Worm (Caenorhabditis elegans): Measurements from ENCODE around the gene C03A3.2.

Gene C03A3.2

DNA sequence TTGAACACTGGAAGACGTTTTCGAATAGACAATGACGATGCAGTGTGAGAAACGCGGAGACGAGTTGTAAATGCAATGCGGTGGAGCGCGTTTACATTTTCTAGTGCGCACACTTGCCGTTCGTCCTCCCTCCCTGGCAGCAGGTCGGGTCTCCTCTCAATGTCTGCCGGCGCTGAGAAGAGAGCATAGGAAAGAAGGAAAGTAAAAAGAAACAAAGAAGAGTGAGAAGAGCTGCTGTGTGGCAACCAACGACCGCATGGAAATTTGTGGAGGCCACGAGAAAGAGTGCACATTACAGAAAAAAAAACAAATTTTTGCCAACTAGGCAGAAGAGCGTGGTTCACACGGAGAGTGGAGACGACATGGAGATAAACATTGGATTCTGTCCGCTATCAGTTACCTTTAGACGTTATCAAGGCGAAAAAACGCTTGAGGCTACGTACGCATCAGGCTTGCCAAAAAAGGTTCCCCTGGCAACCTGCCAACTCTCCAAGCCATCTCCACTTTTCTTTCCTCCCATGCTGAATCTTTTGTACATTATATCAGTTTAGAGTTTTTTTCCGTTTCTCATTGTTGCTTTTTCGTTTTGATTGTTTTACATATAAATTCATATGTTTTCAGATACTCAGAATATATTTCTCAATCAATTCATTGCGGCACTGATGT is 37.1 kb downstream of the C03A3.2 start, which contains the start of the genes snrp-40.1 and F08G12.3 (continued):
- TF ChIP-seq Y22D7AL.16 (tag; optimal IDR thresholded peaks at IDR 0.05): no peak
- TF ChIP-seq pat-9 (tag; optimal IDR thresholded peaks at IDR 0.05): no peak
- no peak for TF ChIP-seq unc-3 (GFP tag; conservative IDR thresholded peaks at IDR 0.05)
- no peak for TF ChIP-seq unc-3 (tag; optimal IDR thresholded peaks at IDR 0.05)
- no peak for TF ChIP-seq nhr-11 (tag; optimal IDR thresholded peaks at IDR 0.05)
- TF ChIP-seq pag-3 (tag; optimal IDR thresholded peaks at IDR 0.05; ENCODE audit: borderline replicate concordance): no peak
- TF ChIP-seq zip-5 (tag; optimal IDR thresholded peaks at IDR 0.05): no peak
- peak; percentile 41 for TF ChIP-seq unc-42 (tag; optimal IDR thresholded peaks at IDR 0.05)
- peak; percentile 44 for TF ChIP-seq pros-1 (tag; optimal IDR thresholded peaks at IDR 0.05)
- TF ChIP-seq tbx-7 (tag; optimal IDR thresholded peaks at IDR 0.05): no peak
- TF ChIP-seq ceh-14 (tag; optimal IDR thresholded peaks at IDR 0.05): peak; percentile 63
- no peak for TF ChIP-seq fkh-10 (GFP tag; optimal IDR thresholded peaks at IDR 0.05)
- no peak for TF ChIP-seq ceh-48 (tag; optimal IDR thresholded peaks at IDR 0.05)
- peak; percentile 61 for TF ChIP-seq hlh-6 (tag; optimal IDR thresholded peaks at IDR 0.05)
- peak; percentile 55 for TF ChIP-seq ets-4 (tag; optimal IDR thresholded peaks at IDR 0.05)
- no peak for TF ChIP-seq sox-2 (GFP tag; IDR thresholded peaks at IDR 0.05)
- no peak for TF ChIP-seq nhr-232 (tag; optimal IDR thresholded peaks at IDR 0.05)
- TF ChIP-seq unc-55 (GFP tag; optimal IDR thresholded peaks at IDR 0.05): peak; percentile 80
- TF ChIP-seq ceh-45 (GFP tag; IDR thresholded peaks at IDR 0.05): no peak
- TF ChIP-seq pha-2 (tag; optimal IDR thresholded peaks at IDR 0.05): no peak
- TF ChIP-seq madf-2 (tag; optimal IDR thresholded peaks at IDR 0.05): peak; percentile 22
- TF ChIP-seq syd-9 (tag; optimal IDR thresholded peaks at IDR 0.05): peak; percentile 10
- TF ChIP-seq ceh-19 (GFP tag; optimal IDR thresholded peaks at IDR 0.05): peak; percentile 41
- TF ChIP-seq che-1 (tag; optimal IDR thresholded peaks at IDR 0.05): no peak
- no peak for TF ChIP-seq elt-4 (tag; optimal IDR thresholded peaks at IDR 0.05)
- TF ChIP-seq ceh-34 (tag; optimal IDR thresholded peaks at IDR 0.05): peak; percentile 85
- no peak for TF ChIP-seq pha-4 (tag; optimal IDR thresholded peaks at IDR 0.05)

DNA sequence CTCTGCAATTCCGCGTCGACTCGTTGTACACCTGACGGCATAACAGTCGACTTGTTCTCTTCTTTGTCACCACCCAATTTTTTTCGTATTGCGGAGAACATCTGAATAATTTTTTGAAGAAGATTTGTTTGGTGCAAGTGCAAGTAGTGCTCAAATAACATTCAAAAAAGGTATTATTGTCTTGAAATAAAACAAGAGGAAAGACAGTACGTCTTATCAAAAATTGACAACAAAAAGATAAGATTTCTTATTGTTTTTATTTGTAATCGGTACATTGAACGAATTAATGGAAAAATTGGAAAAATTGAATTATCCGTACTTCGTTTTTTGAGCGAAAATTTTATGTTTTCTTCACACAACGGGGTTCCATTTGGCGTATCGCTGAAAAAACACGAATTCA is 43.1 kb downstream of the C03A3.2 start, which contains the start of gene F08G12.1:
Gene F08G12.1, minus strand, starts transcription at position 101 of the 400 bp plus-strand sequence.
- TF ChIP-seq nhr-232 (tag; optimal IDR thresholded peaks at IDR 0.05) (no peak), ceh-24 (tag; optimal IDR thresholded peaks at IDR 0.05) (no peak), hlh-13 (GFP tag; optimal IDR thresholded peaks at IDR 0.05) (no peak), pag-3 (tag; optimal IDR thresholded peaks at IDR 0.05; ENCODE audit: borderline replicate concordance) (no peak), hlh-30 (tag; optimal IDR thresholded peaks at IDR 0.05; ENCODE audit: insufficient read depth) (no peak), rnt-1 (tag; optimal IDR thresholded peaks at IDR 0.05) (no peak), odd-2 (tag; optimal IDR thresholded peaks at IDR 0.05) (no peak), ets-4 (tag; optimal IDR thresholded peaks at IDR 0.05) (no peak), fkh-6 (tag; optimal IDR thresholded peaks at IDR 0.05) (no peak), ceh-45 (GFP tag; IDR thresholded peaks at IDR 0.05) (no peak), ahr-1 (tag; optimal IDR thresholded peaks at IDR 0.05) (no peak), ceh-2 (tag; optimal IDR thresholded peaks at IDR 0.05) (no peak), madf-2 (tag; optimal IDR thresholded peaks at IDR 0.05) (no peak), ceh-31 (tag; optimal IDR thresholded peaks at IDR 0.05) (no peak), K02D7.2 (tag; optimal IDR thresholded peaks at IDR 0.05) (no peak)

DNA sequence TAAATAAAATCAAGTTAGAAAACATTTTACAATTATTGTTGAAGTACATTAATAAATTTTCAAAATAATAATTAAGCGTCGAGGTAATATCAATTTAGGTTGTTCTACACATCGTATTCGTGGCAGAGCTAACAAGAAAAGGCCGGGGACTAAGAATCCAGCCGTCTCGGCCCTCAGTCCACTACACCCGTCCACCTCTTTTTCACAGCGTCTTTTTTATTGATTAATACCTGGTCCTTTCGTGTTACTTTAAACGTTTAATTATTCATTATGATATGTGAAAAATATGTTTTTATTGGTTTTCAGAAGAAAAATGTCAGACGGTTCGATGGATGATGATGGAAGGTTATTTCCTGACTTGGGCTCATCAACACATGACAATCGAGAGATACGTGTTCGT is 44.4 kb downstream of the C03A3.2 start, which contains the start of gene vhl-1:
Gene vhl-1, plus strand, starts transcription at position 301 of the 400 bp plus-strand sequence.
- TF ChIP-seq lin-11 (tag; optimal IDR thresholded peaks at IDR 0.05): no peak
- TF ChIP-seq pha-2 (tag; optimal IDR thresholded peaks at IDR 0.05): no peak
- no peak for TF ChIP-seq pros-1 (tag; optimal IDR thresholded peaks at IDR 0.05)
- no peak for TF ChIP-seq ets-4 (tag; optimal IDR thresholded peaks at IDR 0.05)
- no peak for TF ChIP-seq ceh-2 (tag; optimal IDR thresholded peaks at IDR 0.05)
- no peak for TF ChIP-seq nhr-232 (tag; optimal IDR thresholded peaks at IDR 0.05)
- TF ChIP-seq hlh-30 (tag; optimal IDR thresholded peaks at IDR 0.05; ENCODE audit: insufficient read depth): no peak
- TF ChIP-seq ref-2 (tag; optimal IDR thresholded peaks at IDR 0.05): no peak
- TF ChIP-seq npax-4 (tag; optimal IDR thresholded peaks at IDR 0.05): no peak
- no peak for TF ChIP-seq pha-4 (tag; optimal IDR thresholded peaks at IDR 0.05)
- TF ChIP-seq odd-2 (tag; optimal IDR thresholded peaks at IDR 0.05): no peak
- TF ChIP-seq syd-9 (tag; optimal IDR thresholded peaks at IDR 0.05): no peak
- no peak for TF ChIP-seq pax-1 (tag; optimal IDR thresholded peaks at IDR 0.05)
- no peak for TF ChIP-seq lim-6 (tag; optimal IDR thresholded peaks at IDR 0.05)
- TF ChIP-seq che-1 (tag; optimal IDR thresholded peaks at IDR 0.05): no peak
- TF ChIP-seq ceh-24 (tag; optimal IDR thresholded peaks at IDR 0.05): no peak
- TF ChIP-seq C38D4.7 (GFP tag; optimal IDR thresholded peaks at IDR 0.05): no peak
